Fruit fly (Drosophila melanogaster) whole organism, embryonic: Measurements from ENCODE around the gene TfAP-2.

Experiments
- Awh ChIP-seq: fragments of 200-800 bp; sonication (Bioruptor generic); IDR thresholded peaks from 2 replicates; pipeline ENCODE4, ENCODE4 v1.3.6; 2022; ENCODE audit warnings: missing biosample characterization, missing genetic modification characterization
- BEAF-32 ChIP-seq: fragments of 200-800 bp; sonication (Bioruptor generic); optimal IDR thresholded peaks from 3 replicates; lab custom pipeline; 2017; ENCODE audit warnings: missing biosample characterization, missing genetic modification characterization, mild to moderate bottlenecking, moderate library complexity, missing genetic modification reagents
- CG10366 ChIP-seq: fragments of 200-800 bp; sonication (Bioruptor generic); IDR thresholded peaks from 2 replicates; pipeline ENCODE4 v1.3.6; 2022; ENCODE audit warnings: missing biosample characterization, missing genetic modification characterization
- CG12071 ChIP-seq: fragments of 200-800 bp; sonication (Bioruptor generic); optimal IDR thresholded peaks from 3 replicates; lab custom pipeline; 2018; ENCODE audit warnings: missing biosample characterization, mild to moderate bottlenecking, missing genetic modification characterization
- CG12219 ChIP-seq: fragments of 200-800 bp; sonication (Bioruptor generic); optimal IDR thresholded peaks from 3 replicates; lab custom pipeline; 2018; ENCODE audit warnings: missing biosample characterization, mild to moderate bottlenecking, missing genetic modification characterization
- CG13287 ChIP-seq: fragments of 200-800 bp; sonication (Bioruptor generic); IDR thresholded peaks from 2 replicates; pipeline ENCODE4 v1.3.6; 2022; ENCODE audit warnings: missing biosample characterization, missing genetic modification characterization; ENCODE audit not compliant: partially characterized antibody
- CG15011 ChIP-seq: fragments of 200-800 bp; sonication (Bioruptor generic); optimal IDR thresholded peaks from 3 replicates; lab custom pipeline; 2018; ENCODE audit warnings: missing biosample characterization, mild to moderate bottlenecking, missing genetic modification characterization
- CG15269 ChIP-seq: fragments of 200-800 bp; sonication (Bioruptor generic); optimal IDR thresholded peaks from 2 replicates; lab custom pipeline; 2018; ENCODE audit warnings: missing biosample characterization, mild to moderate bottlenecking, missing genetic modification characterization, moderate library complexity
- CG17359 ChIP-seq: fragments of 200-800 bp; sonication (Bioruptor generic); optimal IDR thresholded peaks from 3 replicates; lab custom pipeline; 2018; ENCODE audit warnings: missing biosample characterization, mild to moderate bottlenecking, missing genetic modification characterization, moderate library complexity
- CG2199 ChIP-seq: fragments of 200-800 bp; sonication (Bioruptor generic); IDR thresholded peaks from 3 replicates; pipeline ENCODE4 v1.3.6; 2022; ENCODE audit warnings: missing biosample characterization, missing genetic modification characterization
- CG3407 ChIP-seq: fragments of 200-800 bp; sonication (Bioruptor generic); optimal IDR thresholded peaks from 2 replicates; lab custom pipeline; 2018; ENCODE audit warnings: missing biosample characterization, mild to moderate bottlenecking, missing genetic modification characterization
- CG34224 ChIP-seq: fragments of 200-800 bp; sonication (Bioruptor generic); IDR thresholded peaks from 3 replicates; pipeline ENCODE4 v1.3.6; 2022; ENCODE audit warnings: missing biosample characterization, missing genetic modification characterization; ENCODE audit not compliant: partially characterized antibody
- CG34376 ChIP-seq: fragments of 200-800 bp; sonication (Bioruptor generic); optimal IDR thresholded peaks from 2 replicates; lab custom pipeline; 2018; ENCODE audit warnings: missing biosample characterization, mild to moderate bottlenecking, missing genetic modification characterization
- CG4617 ChIP-seq: fragments of 200-800 bp; sonication (Bioruptor generic); optimal IDR thresholded peaks from 3 replicates; lab custom pipeline; 2016; ENCODE audit warnings: missing biosample characterization, missing genetic modification characterization, borderline replicate concordance
- CG5953 ChIP-seq: fragments of 200-800 bp; sonication (Bioruptor generic); IDR thresholded peaks from 2 replicates; pipeline ENCODE4 v1.3.6; 2022; ENCODE audit warnings: missing biosample characterization, missing genetic modification characterization
- CG6654 ChIP-seq: fragments of 200-800 bp; sonication (Bioruptor generic); optimal IDR thresholded peaks from 2 replicates; lab custom pipeline; 2017; ENCODE audit warnings: missing biosample characterization, mild to moderate bottlenecking, missing genetic modification characterization
- CG6689 ChIP-seq: fragments of 200-800 bp; sonication (Bioruptor generic); IDR thresholded peaks from 2 replicates; pipeline ENCODE4 v1.3.6; 2022; ENCODE audit warnings: missing biosample characterization, missing genetic modification characterization
- CG6813 ChIP-seq: fragments of 200-800 bp; sonication (Bioruptor generic); optimal IDR thresholded peaks from 2 replicates; lab custom pipeline; 2017; ENCODE audit warnings: missing biosample characterization, missing genetic modification characterization, mild to moderate bottlenecking, moderate library complexity, missing genetic modification reagents
- CG8290 ChIP-seq, 3 experiments: fragments of 200-800 bp; sonication (Bioruptor generic); optimal IDR thresholded peaks; 2 replicates each; lab custom pipeline; 2016 to 2019; ENCODE audit warnings: missing biosample characterization in 3 of 3, missing genetic modification characterization in 3 of 3, mild to moderate bottlenecking in 2 of 3, moderate library complexity in 1 of 3
- D ChIP-seq, 2 experiments: fragments of 200-800 bp in 1 of 2; fragments of >200 bp in 1 of 2; sonication (Bioruptor generic) in 1 of 2; optimal IDR thresholded peaks; 2 replicates in 1 of 2; 3 replicates in 1 of 2; lab custom pipeline; 2017; ENCODE audit warnings: mild to moderate bottlenecking in 1 of 2, missing biosample characterization in 1 of 2, missing genetic modification characterization in 1 of 2, missing genetic modification reagents in 1 of 2
- Dfd ChIP-seq, 2 experiments: fragments of >200 bp; optimal IDR thresholded peaks; 2 replicates each; lab custom pipeline; 2017; ENCODE audit warnings: missing biosample characterization in 2 of 2, missing genetic modification characterization in 2 of 2
- ERR ChIP-seq: fragments of 200-800 bp; sonication (Bioruptor generic); optimal IDR thresholded peaks from 2 replicates; lab custom pipeline; 2016; ENCODE audit warnings: missing biosample characterization, missing genetic modification characterization
- MBD-R2 ChIP-seq: fragments of 200-800 bp; sonication (Bioruptor generic); IDR thresholded peaks from 2 replicates; pipeline ENCODE4 v1.3.6; 2022; ENCODE audit warnings: missing biosample characterization, missing genetic modification characterization
- MESR4 ChIP-seq: fragments of 200-800 bp; sonication (Bioruptor generic); optimal IDR thresholded peaks from 2 replicates; lab custom pipeline; 2018; ENCODE audit warnings: missing biosample characterization, mild to moderate bottlenecking, missing genetic modification characterization, moderate library complexity
- Meics ChIP-seq: fragments of 200-800 bp; sonication (Bioruptor generic); optimal IDR thresholded peaks from 2 replicates; lab custom pipeline; 2017; ENCODE audit warnings: missing biosample characterization, mild to moderate bottlenecking, missing genetic modification characterization
- NC2α ChIP-seq: fragments of 200-800 bp; sonication (Bioruptor generic); optimal IDR thresholded peaks from 2 replicates; lab custom pipeline; 2016; ENCODE audit warnings: missing biosample characterization, missing genetic modification characterization
- Opbp ChIP-seq: fragments of 200-800 bp; sonication (Bioruptor generic); IDR thresholded peaks from 3 replicates; pipeline ENCODE4 v1.3.6; 2022; ENCODE audit warnings: missing biosample characterization, missing genetic modification characterization; ENCODE audit not compliant: partially characterized antibody
- Poxn ChIP-seq: fragments of 200-800 bp; sonication (Bioruptor generic); IDR thresholded peaks from 2 replicates; pipeline ENCODE4 v1.3.6; 2022; ENCODE audit warnings: missing biosample characterization, missing genetic modification characterization
- Scr ChIP-seq: fragments of 200-800 bp; sonication (Bioruptor generic); IDR thresholded peaks from 2 replicates; pipeline ENCODE4 v1.3.6; 2022; ENCODE audit warnings: missing biosample characterization, missing genetic modification characterization; ENCODE audit not compliant: partially characterized antibody
- ap ChIP-seq: fragments of 200-800 bp; sonication (Bioruptor generic); IDR thresholded peaks from 2 replicates; pipeline ENCODE4 v1.3.6; 2022; ENCODE audit warnings: missing biosample characterization, missing genetic modification characterization
- cwo ChIP-seq: fragments of 200-800 bp; sonication (Bioruptor generic); optimal IDR thresholded peaks from 3 replicates; lab custom pipeline; 2017; ENCODE audit warnings: missing biosample characterization, missing genetic modification characterization, mild to moderate bottlenecking, moderate library complexity, missing genetic modification reagents
- fd3F ChIP-seq: fragments of 200-800 bp; sonication (Bioruptor generic); optimal IDR thresholded peaks from 2 replicates; lab custom pipeline; 2018; ENCODE audit warnings: missing biosample characterization, mild to moderate bottlenecking, missing genetic modification characterization, moderate library complexity
- gfzf ChIP-seq: fragments of 200-800 bp; sonication (Bioruptor generic); optimal IDR thresholded peaks from 2 replicates; lab custom pipeline; 2016; ENCODE audit warnings: missing biosample characterization, mild to moderate bottlenecking, missing genetic modification characterization, moderate library complexity
- knrl ChIP-seq: fragments of 200-800 bp; sonication (Bioruptor generic); IDR thresholded peaks from 3 replicates; pipeline ENCODE4 v1.3.6; 2022; ENCODE audit warnings: missing biosample characterization, missing genetic modification characterization; ENCODE audit not compliant: partially characterized antibody
- lov ChIP-seq, 2 experiments: fragments of 200-800 bp in 1 of 2; fragments of >200 bp in 1 of 2; sonication (Bioruptor generic) in 1 of 2; IDR thresholded peaks in 1 of 2; optimal IDR thresholded peaks in 1 of 2; 2 replicates in 1 of 2; 3 replicates in 1 of 2; pipeline versions ENCODE4 v1.3.6 to Lab custom; 2017 to 2022; ENCODE audit warnings: missing biosample characterization in 1 of 2, missing genetic modification characterization in 1 of 2
- mirr ChIP-seq: fragments of 200-800 bp; sonication (Bioruptor generic); optimal IDR thresholded peaks from 3 replicates; lab custom pipeline; 2018; ENCODE audit warnings: missing biosample characterization, mild to moderate bottlenecking, missing genetic modification characterization
- nmo ChIP-seq: fragments of 200-800 bp; sonication (Bioruptor generic); optimal IDR thresholded peaks from 2 replicates; lab custom pipeline; 2018; ENCODE audit warnings: missing biosample characterization, mild to moderate bottlenecking, missing genetic modification characterization, moderate library complexity
- phol ChIP-seq: fragments of 200-800 bp; sonication (Bioruptor generic); optimal IDR thresholded peaks from 3 replicates; lab custom pipeline; 2018; ENCODE audit warnings: missing biosample characterization, mild to moderate bottlenecking, missing genetic modification characterization, moderate library complexity
- sd ChIP-seq: fragments of 200-800 bp; sonication (Bioruptor generic); optimal IDR thresholded peaks from 3 replicates; lab custom pipeline; 2018; ENCODE audit warnings: missing biosample characterization, mild to moderate bottlenecking, missing genetic modification characterization, moderate library complexity
- sens ChIP-seq: fragments of 200-800 bp; sonication (Bioruptor generic); peaks from one replicate; lab custom pipeline; 2016; ENCODE audit warnings: missing biosample characterization, missing genetic modification characterization
- stwl ChIP-seq: fragments of 200-800 bp; sonication (Bioruptor generic); optimal IDR thresholded peaks from 3 replicates; lab custom pipeline; 2018; ENCODE audit warnings: missing biosample characterization, mild to moderate bottlenecking, missing genetic modification characterization, moderate library complexity
- sug ChIP-seq: fragments of 200-800 bp; optimal IDR thresholded peaks from 2 replicates; lab custom pipeline; 2019; ENCODE audit warnings: missing biosample characterization, mild to moderate bottlenecking, missing genetic modification characterization, moderate library complexity
- vnd ChIP-seq: fragments of 200-800 bp; sonication (Bioruptor generic); IDR thresholded peaks from 3 replicates; pipeline ENCODE4 v1.3.6; 2022; ENCODE audit warnings: missing biosample characterization, missing genetic modification characterization; ENCODE audit not compliant: partially characterized antibody
- zen ChIP-seq: fragments of 200-800 bp; sonication (Bioruptor generic); optimal IDR thresholded peaks from 3 replicates; lab custom pipeline; 2018; ENCODE audit warnings: missing biosample characterization, mild to moderate bottlenecking, missing genetic modification characterization, moderate library complexity

The TfAP-2 gene

dm6 chr3L:21635208-21635607 is 48.6 kb downstream of the TfAP-2 start, which contains the start of gene ORMDL (continued):
- TF ChIP-seq D (optimal IDR thresholded peaks at IDR 0.05; lab: Kevin White, UChicago) (no peak), D (GFP tag; optimal IDR thresholded peaks at IDR 0.05; lab: Kevin White, UChicago) (no peak), BEAF-32 (peak; percentile 38), CG4617 (GFP tag; lab: Kevin White, UChicago) (peak; percentile 26), CG5953 (GFP tag; lab: Robert Waterston, UW) (0 out of 2 replicates have a peak, but pooled peaks have one; percentile 5), stwl (peak; percentile 32), nmo (GFP tag; lab: Kevin White, UChicago) (peak; percentile 1), gfzf (GFP tag; lab: Kevin White, UChicago) (peak; percentile 55), knrl (GFP tag; lab: Robert Waterston, UW) (no peak), CG15011 (GFP tag; lab: Kevin White, UChicago) (no peak), Awh (GFP tag; lab: Robert Waterston, UW) (no peak), Scr (GFP tag; lab: Robert Waterston, UW) (peak; percentile 19; the same call in 1 of the 2 replicates), Opbp (GFP tag; lab: Robert Waterston, UW) (peak; percentile 15; the same call in 1 of the 3 replicates), CG12219 (GFP tag; lab: Kevin White, UChicago) (no peak), CG34224 (GFP tag; lab: Robert Waterston, UW) (peak; percentile 11; the same call in 1 of the 3 replicates), zen (tag; lab: Kevin White, UChicago) (peak; percentile 28), CG15269 (tag; lab: Kevin White, UChicago) (no peak), phol (tag; lab: Kevin White, UChicago) (peak; percentile 18), sd (tag; lab: Kevin White, UChicago) (peak; percentile 70), CG6689 (GFP tag; lab: Robert Waterston, UW) (no peak), MESR4 (GFP tag; lab: Kevin White, UChicago) (peak; percentile 70), CG6813 (GFP tag; lab: Kevin White, UChicago) (no peak), CG13287 (GFP tag; lab: Robert Waterston, UW) (peak; percentile 30; the same call in 1 of the 2 replicates), MBD-R2 (GFP tag; lab: Robert Waterston, UW) (peak; percentile 78), Dfd (GFP tag; optimal IDR thresholded peaks at IDR 0.05; lab: Kevin White, UChicago) (no peak), CG6654 (GFP tag; lab: Kevin White, UChicago) (no peak)

- TF ChIP-seq sens = peak; percentile 63
- TF ChIP-seq lov (optimal IDR thresholded peaks at IDR 0.05; lab: Kevin White, UChicago) = no peak
- no peak for TF ChIP-seq lov (GFP tag; IDR thresholded peaks at IDR 0.05; lab: Robert Waterston, UW)
- TF ChIP-seq CG17359 (tag; lab: Kevin White, UChicago) = no peak
- no peak for TF ChIP-seq NC2α (GFP tag; lab: Kevin White, UChicago)
- 0 out of 3 replicates have a peak, but pooled peaks have one; percentile 12 for TF ChIP-seq vnd (GFP tag; lab: Robert Waterston, UW)
- TF ChIP-seq CG12071 (GFP tag; lab: Kevin White, UChicago) = no peak
- TF ChIP-seq mirr = peak; percentile 21
- TF ChIP-seq MBD-R2 (GFP tag; lab: Robert Waterston, UW) = no peak
- peak; percentile 74 for TF ChIP-seq ERR (GFP tag; lab: Kevin White, UChicago)
- TF ChIP-seq cwo (GFP tag; lab: Kevin White, UChicago) = peak; percentile 11
- TF ChIP-seq CG2199 (GFP tag; lab: Robert Waterston, UW) = no peak
- no peak for TF ChIP-seq BEAF-32
- peak; percentile 78 for TF ChIP-seq CG34376 (GFP tag; lab: Kevin White, UChicago)
- no peak for TF ChIP-seq CG10366 (GFP tag; lab: Robert Waterston, UW)
- TF ChIP-seq CG3407 = no peak
- peak; percentile 61 for TF ChIP-seq Meics
- TF ChIP-seq sd (tag; lab: Kevin White, UChicago) = peak; percentile 87
- no peak for TF ChIP-seq CG12219 (GFP tag; lab: Kevin White, UChicago)
- no peak for TF ChIP-seq CG8290 (GFP tag; optimal IDR thresholded peaks at IDR 0.05; lab: Kevin White, UChicago)
- no peak for TF ChIP-seq CG8290 (tag; optimal IDR thresholded peaks at IDR 0.05; lab: Kevin White, UChicago)
- TF ChIP-seq ap (GFP tag; lab: Robert Waterston, UW) = no peak
- no peak for TF ChIP-seq fd3F (GFP tag; lab: Kevin White, UChicago)
- TF ChIP-seq sug (tag; lab: Kevin White, UChicago) = peak; percentile 92
- TF ChIP-seq Poxn (GFP tag; lab: Robert Waterston, UW) = 0 out of 2 replicates have a peak, but pooled peaks have one; percentile 4
Observed at dm6 chr3L:21636265-21636993, 49.8 kb downstream of the TfAP-2 start, which contains the start of gene CG32444. CG32444 (plus strand) TSS chr3L:21636947.
